Worm (Caenorhabditis elegans): ENCODE data around the gene tmed-1.

Gene tmed-1

ce11 chrIV:12029722-12030182 lies 48.2 kb downstream of the tmed-1 start, which contains the start of gene T12G3.11:
Gene T12G3.11 (minus strand): TSS chrIV:12029772.
- TF ChIP-seq bed-2 (GFP tag; IDR thresholded peaks at IDR 0.05) (no peak), attf-6 (GFP tag; IDR thresholded peaks at IDR 0.05) (no peak), rcor-1 (GFP tag; IDR thresholded peaks at IDR 0.05) (no peak), madf-6 (GFP tag; IDR thresholded peaks at IDR 0.05) (0 out of 2 replicates have a peak, but pooled peaks have one; percentile 57), ceh-79 (tag; optimal IDR thresholded peaks at IDR 0.05) (no peak), dpff-1 (tag; optimal IDR thresholded peaks at IDR 0.05) (no peak), egl-44 (GFP tag; IDR thresholded peaks at IDR 0.05) (no peak), ceh-58 (GFP tag; IDR thresholded peaks at IDR 0.05) (no peak), madf-3 (GFP tag; IDR thresholded peaks at IDR 0.05) (0 out of 2 replicates have a peak, but pooled peaks have one; percentile 61), lin-54 (GFP tag; optimal IDR thresholded peaks at IDR 0.05) (peak; percentile 38), ztf-25 (GFP tag; IDR thresholded peaks at IDR 0.05) (no peak), dpl-1 (GFP tag; optimal IDR thresholded peaks at IDR 0.05) (peak; percentile 27), B0336.3 (GFP tag; IDR thresholded peaks at IDR 0.05) (peak; percentile 29; the same call in 1 of the 2 replicates), ZK185.1 (tag; optimal IDR thresholded peaks at IDR 0.05; ENCODE audit: poor library complexity, severe bottlenecking) (no peak), K12H6.12 (tag; optimal IDR thresholded peaks at IDR 0.05) (no peak), bed-1 (GFP tag; IDR thresholded peaks at IDR 0.05) (no peak), F49E8.2 (tag; optimal IDR thresholded peaks at IDR 0.05; ENCODE audit: insufficient read depth) (no peak), tlf-1 (GFP tag; optimal IDR thresholded peaks at IDR 0.05) (no peak), T07F8.4 (tag; optimal IDR thresholded peaks at IDR 0.05) (no peak), lin-35 (GFP tag; optimal IDR thresholded peaks at IDR 0.05) (peak in 1 of 3 experiments; percentile 32), cebp-1 (GFP tag; IDR thresholded peaks at IDR 0.05) (no peak), cebp-1 (tag; optimal IDR thresholded peaks at IDR 0.05) (peak; percentile 7), efl-1 (GFP tag; optimal IDR thresholded peaks at IDR 0.05) (peak; percentile 28), mcd-1 (GFP tag; IDR thresholded peaks at IDR 0.05) (0 out of 2 replicates have a peak, but pooled peaks have one; percentile 8), hlh-12 (tag; optimal IDR thresholded peaks at IDR 0.05) (no peak), ceh-91 (GFP tag; IDR thresholded peaks at IDR 0.05) (no peak), ztf-28 (GFP tag; IDR thresholded peaks at IDR 0.05) (no peak), F23B12.7 (tag; optimal IDR thresholded peaks at IDR 0.05; ENCODE audit: insufficient read depth) (peak; percentile 46), lsl-1 (GFP tag; optimal IDR thresholded peaks at IDR 0.05) (peak; percentile 26), hmg-20 (GFP tag; IDR thresholded peaks at IDR 0.05) (no peak), B0261.1 (tag; optimal IDR thresholded peaks at IDR 0.05) (no peak), pha-4 (tag; optimal IDR thresholded peaks at IDR 0.05) (no peak), zim-3 (tag; optimal IDR thresholded peaks at IDR 0.05) (no peak), Y53G8AR.9 (GFP tag; conservative IDR thresholded peaks at IDR 0.05) (no peak)

ce11 chrIV:12029074-12029473 lies 48.9 kb downstream of the tmed-1 start, which contains the start of gene tgn-38:
Gene tgn-38 (minus strand): TSS chrIV:12029174.
- TF ChIP-seq let-607 (tag; optimal IDR thresholded peaks at IDR 0.05) = no peak
- TF ChIP-seq F10E7.11 (tag; optimal IDR thresholded peaks at IDR 0.05) = no peak
- TF ChIP-seq madf-10 (tag; optimal IDR thresholded peaks at IDR 0.05) = no peak
- no peak for TF ChIP-seq nhr-27 (tag; optimal IDR thresholded peaks at IDR 0.05)
- TF ChIP-seq repo-1 (tag; optimal IDR thresholded peaks at IDR 0.05) = no peak
- TF ChIP-seq die-1 (tag; optimal IDR thresholded peaks at IDR 0.05) = no peak
- no peak for TF ChIP-seq attf-3 (GFP tag; conservative IDR thresholded peaks at IDR 0.05)
- no peak for TF ChIP-seq bed-1 (GFP tag; IDR thresholded peaks at IDR 0.05)
- no peak for TF ChIP-seq ets-4 (GFP tag; optimal IDR thresholded peaks at IDR 0.05)
